Worm (Caenorhabditis elegans) whole organism, midembryonic: Measurements from ENCODE around the gene W06A11.1.

ENCODE experiments used
- T22C8.4 ChIP-seq: fragments of 200-800 bp; sonication (Bioruptor generic); IDR thresholded peaks from 2 replicates; pipeline ENCODE4 v1.3.6; 2022; ENCODE audit warnings: missing genetic modification characterization, missing compliant biosample characterization
- cog-1 ChIP-seq: sonication (generic microtip); optimal IDR thresholded peaks from 2 replicates; lab custom pipeline; 2016; ENCODE audit warnings: missing genetic modification characterization, missing compliant biosample characterization
- flt-1 ChIP-seq: fragments of 200-800 bp; sonication (Bioruptor generic); IDR thresholded peaks from 2 replicates; pipeline ENCODE4 v1.3.6; 2022; ENCODE audit warnings: missing genetic modification characterization, missing compliant biosample characterization
- klf-2 ChIP-seq: fragments of 200-800 bp; sonication (Bioruptor generic); conservative IDR thresholded peaks from 2 replicates; pipeline ENCODE4 v1.3.6; 2022; ENCODE audit warnings: missing genetic modification reagents, missing genetic modification characterization, missing compliant biosample characterization
- med-1 ChIP-seq: sonication (generic microtip); optimal IDR thresholded peaks from 2 replicates; lab custom pipeline; 2017; ENCODE audit warnings: missing genetic modification characterization, mild to moderate bottlenecking, missing compliant biosample characterization, antibody characterized with exemption, missing genetic modification reagents; ENCODE audit not compliant: insufficient read depth
- ref-1 ChIP-seq: fragments of 200-800 bp; sonication (Bioruptor generic); conservative IDR thresholded peaks from 2 replicates; pipeline ENCODE4 v1.3.6; 2022; ENCODE audit warnings: missing genetic modification reagents, missing genetic modification characterization, missing compliant biosample characterization
- tab-1 ChIP-seq: fragments of 200-800 bp; sonication (Bioruptor generic); IDR thresholded peaks from 2 replicates; pipeline ENCODE4 v1.3.6; 2022; ENCODE audit warnings: missing genetic modification characterization, missing compliant biosample characterization
- ztf-23 ChIP-seq: fragments of 200-800 bp; sonication (Bioruptor generic); IDR thresholded peaks from 2 replicates; pipeline ENCODE4 v1.3.6; 2022; ENCODE audit warnings: missing genetic modification reagents, missing genetic modification characterization, missing compliant biosample characterization
- ztf-29 ChIP-seq: fragments of 200-800 bp; sonication (Bioruptor generic); IDR thresholded peaks from 2 replicates; pipeline ENCODE4 v1.3.6; 2022; ENCODE audit warnings: missing genetic modification reagents, missing genetic modification characterization, missing compliant biosample characterization

The W06A11.1 gene

ce11 chrII:4085601-4086000 is 18.2 kb downstream of the W06A11.1 start:
- TF ChIP-seq flt-1 (GFP tag; lab: Robert Waterston, UW) (no peak), T22C8.4 (no peak), ztf-23 (no peak), ref-1 (GFP tag; lab: Robert Waterston, UW) (no peak)

DNA sequence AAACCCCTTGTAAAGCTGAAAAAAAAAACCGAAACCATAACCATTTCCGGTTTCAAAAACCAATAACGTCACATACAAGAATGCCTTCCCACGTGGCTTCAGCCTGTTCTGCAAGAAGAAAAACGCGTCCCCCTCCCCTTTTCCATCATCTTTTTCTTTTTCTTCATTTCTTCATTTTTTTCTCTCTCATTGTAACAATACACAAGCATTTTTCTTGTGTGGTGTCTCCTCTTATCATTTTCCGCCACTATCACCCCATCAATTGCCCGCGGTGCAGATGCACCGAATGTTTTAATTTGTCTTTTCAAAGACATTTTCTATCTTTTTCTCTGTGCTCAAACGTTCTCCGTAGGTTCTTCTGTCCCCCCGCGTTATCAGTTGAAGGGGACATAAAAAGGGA is 21.8 kb downstream of the W06A11.1 start:
- no peak for TF ChIP-seq T22C8.4
- TF ChIP-seq med-1 (GFP tag; lab: Kevin White, UChicago): no peak
- TF ChIP-seq tab-1 (GFP tag; lab: Robert Waterston, UW): no peak
- no peak for TF ChIP-seq cog-1 (tag; lab: Kevin White, UChicago)
- no peak for TF ChIP-seq ztf-29
- no peak for TF ChIP-seq flt-1 (GFP tag; lab: Robert Waterston, UW)

ce11 chrII:4090790-4091189 is 23.4 kb downstream of the W06A11.1 start:
- TF ChIP-seq ref-1 (GFP tag; lab: Robert Waterston, UW) (no peak), med-1 (GFP tag; lab: Kevin White, UChicago) (no peak), tab-1 (GFP tag; lab: Robert Waterston, UW) (no peak), T22C8.4 (no peak), cog-1 (tag; lab: Kevin White, UChicago) (no peak), klf-2 (GFP tag; lab: Robert Waterston, UW) (no peak), ztf-23 (no peak), ztf-29 (no peak), flt-1 (GFP tag; lab: Robert Waterston, UW) (no peak)

- TF ChIP-seq cog-1 (tag; lab: Kevin White, UChicago) (no peak), flt-1 (GFP tag; lab: Robert Waterston, UW) (no peak), ztf-23 (no peak), ref-1 (GFP tag; lab: Robert Waterston, UW) (no peak), med-1 (GFP tag; lab: Kevin White, UChicago) (no peak), tab-1 (GFP tag; lab: Robert Waterston, UW) (no peak), klf-2 (GFP tag; lab: Robert Waterston, UW) (no peak), ztf-29 (no peak), T22C8.4 (no peak)
Observed at ce11 chrII:4091828-4092227, 24.5 kb downstream of the W06A11.1 start, which contains the start of gene R11F4.1. Gene R11F4.1 (plus strand): TSS chrII:4091930.

DNA sequence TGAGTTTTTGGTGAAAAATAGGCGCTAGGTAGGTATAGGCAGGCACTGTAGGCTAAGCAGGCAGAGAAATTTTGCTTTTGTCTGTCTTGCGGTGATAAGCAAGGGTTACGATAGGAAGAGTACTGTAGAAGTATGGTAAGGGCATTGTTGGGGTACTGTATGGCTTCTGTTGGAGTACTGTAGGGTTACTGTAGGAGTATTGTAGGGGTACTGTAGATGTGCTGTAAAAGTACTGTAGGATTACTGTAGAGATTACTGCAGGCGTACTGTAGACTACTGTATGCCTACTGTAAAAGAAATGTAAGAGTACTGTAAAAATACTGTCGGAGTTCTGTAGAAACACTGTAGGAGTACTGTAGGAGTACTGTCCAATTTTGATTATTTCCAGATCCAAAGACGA is 25.1 kb downstream of the W06A11.1 start:
- TF ChIP-seq ztf-23 (no peak), flt-1 (GFP tag; lab: Robert Waterston, UW) (0 out of 2 replicates have a peak, but pooled peaks have one; percentile 40)

DNA sequence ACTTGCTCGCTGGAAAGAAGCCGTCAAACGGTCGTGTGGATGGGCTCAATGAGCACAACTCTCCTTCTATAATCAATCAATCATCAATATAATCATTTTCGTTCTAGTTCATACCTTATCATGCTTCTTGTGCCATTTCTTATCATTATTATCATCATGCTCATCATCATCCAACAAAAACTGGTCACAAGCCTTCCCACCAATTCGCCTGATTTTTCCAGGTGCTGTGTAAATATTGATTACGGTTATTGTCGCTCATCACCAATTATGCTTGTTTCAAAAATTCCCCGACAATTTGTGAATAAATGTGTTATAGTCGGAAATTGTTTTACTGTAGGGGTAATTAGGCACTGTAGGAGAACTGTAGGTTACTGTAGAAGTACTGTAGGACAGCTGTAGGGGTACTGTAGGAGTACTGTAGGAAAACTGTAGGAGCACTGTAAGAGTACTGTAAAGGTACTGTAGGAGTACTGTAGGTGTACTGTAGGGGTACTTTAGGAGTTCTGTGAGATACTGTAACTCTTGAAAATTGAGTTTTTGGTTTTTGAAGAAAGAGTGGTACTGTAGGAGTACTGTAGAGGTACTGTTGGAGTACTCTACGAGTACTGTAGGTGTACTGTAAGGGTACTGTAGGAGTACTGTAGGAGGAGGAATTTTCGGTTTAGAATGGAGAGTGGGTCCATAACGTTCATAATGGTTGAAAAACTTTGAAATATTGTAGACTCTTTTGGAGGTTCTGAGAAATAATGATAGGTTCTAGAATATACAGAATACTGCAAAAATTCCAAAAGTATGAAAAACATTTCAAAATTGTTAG is 26.9 kb downstream of the W06A11.1 start:
- peak; percentile 20; the same call in 1 of the 2 replicates for TF ChIP-seq flt-1 (GFP tag; lab: Robert Waterston, UW)
- no peak for TF ChIP-seq ztf-23

DNA sequence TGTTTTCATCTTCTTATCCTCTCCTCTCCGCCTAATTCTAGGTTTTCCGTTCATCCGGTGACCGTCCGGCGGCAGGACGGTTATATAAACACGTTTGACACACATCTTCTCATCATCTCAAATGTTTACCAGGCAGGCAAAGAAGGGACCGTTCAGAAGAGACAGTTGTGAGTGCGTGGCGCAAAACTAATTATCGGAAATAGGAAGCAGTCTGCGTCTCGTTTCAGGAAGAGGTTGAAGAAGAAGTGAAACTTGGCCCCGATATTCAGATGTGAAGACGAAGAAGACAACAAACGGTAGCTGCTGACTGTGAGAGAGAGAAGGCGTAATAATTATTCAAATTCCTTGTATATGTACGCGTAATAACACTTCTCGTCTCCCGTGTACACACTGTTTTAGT is 31.4 kb downstream of the W06A11.1 start:
- TF ChIP-seq flt-1 (GFP tag; lab: Robert Waterston, UW): no peak
- no peak for TF ChIP-seq ref-1 (GFP tag; lab: Robert Waterston, UW)
- no peak for TF ChIP-seq cog-1 (tag; lab: Kevin White, UChicago)
- TF ChIP-seq tab-1 (GFP tag; lab: Robert Waterston, UW): no peak
- TF ChIP-seq med-1 (GFP tag; lab: Kevin White, UChicago): no peak
- no peak for TF ChIP-seq ztf-23
- no peak for TF ChIP-seq T22C8.4

DNA sequence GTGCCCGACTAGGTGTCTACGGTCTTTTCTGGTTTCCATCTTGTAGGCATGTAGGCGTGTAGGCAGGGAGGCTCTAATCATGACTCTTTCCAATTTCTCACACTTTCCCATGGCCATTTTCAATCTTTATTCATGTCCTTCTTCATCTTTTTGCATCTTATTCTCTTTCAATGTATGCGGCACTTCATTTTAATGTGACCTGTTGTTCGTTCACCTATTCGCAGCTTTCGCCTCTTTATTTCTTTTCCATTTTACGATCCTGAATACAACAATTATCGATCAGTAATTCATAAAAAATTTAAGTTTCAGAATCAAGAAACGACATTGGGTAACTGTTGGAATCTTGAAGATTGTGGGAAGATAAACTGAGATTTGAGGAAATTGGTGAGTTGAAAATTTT is 33.1 kb downstream of the W06A11.1 start, which contains the start of gene rhgf-2:
TSS of gene rhgf-2 (plus strand) at position 301 of the 400 bp plus-strand sequence.
- TF ChIP-seq med-1 (GFP tag; lab: Kevin White, UChicago): no peak
- no peak for TF ChIP-seq ref-1 (GFP tag; lab: Robert Waterston, UW)
- TF ChIP-seq ztf-23: no peak
- TF ChIP-seq flt-1 (GFP tag; lab: Robert Waterston, UW): no peak
- TF ChIP-seq ztf-29: no peak
- no peak for TF ChIP-seq klf-2 (GFP tag; lab: Robert Waterston, UW)
- no peak for TF ChIP-seq tab-1 (GFP tag; lab: Robert Waterston, UW)
- no peak for TF ChIP-seq cog-1 (tag; lab: Kevin White, UChicago)
- TF ChIP-seq T22C8.4: no peak

DNA sequence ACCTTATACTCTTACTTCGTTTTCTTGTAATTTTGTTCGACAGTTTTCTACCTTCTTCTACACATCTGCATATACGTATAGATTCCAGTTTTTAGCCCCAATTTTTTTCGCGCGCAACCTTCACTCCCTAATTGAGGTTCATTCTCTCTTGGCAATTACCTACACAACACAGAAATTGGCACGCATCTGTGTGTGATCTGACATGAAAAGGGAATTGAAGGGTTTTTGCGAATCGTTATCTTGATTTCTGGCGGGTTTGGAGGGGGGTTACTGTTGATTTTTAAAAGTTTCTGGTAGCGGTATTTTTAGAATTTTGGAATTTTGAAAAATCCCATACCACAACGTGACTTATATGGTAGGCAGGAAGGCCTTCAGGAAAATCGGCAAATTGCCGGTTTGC is 35.4 kb downstream of the W06A11.1 start:
- no peak for TF ChIP-seq T22C8.4
- TF ChIP-seq med-1 (GFP tag; lab: Kevin White, UChicago): no peak
- no peak for TF ChIP-seq flt-1 (GFP tag; lab: Robert Waterston, UW)
- no peak for TF ChIP-seq ztf-23
- TF ChIP-seq ztf-29: no peak
- no peak for TF ChIP-seq klf-2 (GFP tag; lab: Robert Waterston, UW)
- no peak for TF ChIP-seq cog-1 (tag; lab: Kevin White, UChicago)
- no peak for TF ChIP-seq tab-1 (GFP tag; lab: Robert Waterston, UW)
- no peak for TF ChIP-seq ref-1 (GFP tag; lab: Robert Waterston, UW)

DNA sequence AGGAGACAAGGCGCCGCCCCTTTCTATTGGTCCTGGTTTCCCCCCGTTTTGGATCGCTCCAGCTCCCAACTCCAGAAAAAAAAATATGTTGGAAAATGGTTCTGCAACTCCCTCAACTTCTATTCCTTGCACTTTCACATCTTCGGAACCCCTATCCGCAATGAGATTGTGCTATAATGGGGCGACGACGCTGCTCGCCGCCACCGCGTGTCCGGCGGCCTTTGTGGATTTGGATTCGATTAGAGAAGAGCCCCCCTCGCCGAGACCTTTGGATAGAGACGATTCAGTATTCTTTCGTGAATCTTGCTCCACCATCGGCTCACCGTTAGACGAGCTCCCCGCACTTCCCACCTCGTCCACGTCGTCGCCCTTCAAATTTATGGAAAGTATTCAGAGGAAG is 39.8 kb downstream of the W06A11.1 start:
- no peak for TF ChIP-seq cog-1 (tag; lab: Kevin White, UChicago)
- 0 out of 2 replicates have a peak, but pooled peaks have one; percentile 36 for TF ChIP-seq klf-2 (GFP tag; lab: Robert Waterston, UW)
